Fruit fly (Drosophila melanogaster): ENCODE measurements around the gene cdi.

The cdi gene

DNA sequence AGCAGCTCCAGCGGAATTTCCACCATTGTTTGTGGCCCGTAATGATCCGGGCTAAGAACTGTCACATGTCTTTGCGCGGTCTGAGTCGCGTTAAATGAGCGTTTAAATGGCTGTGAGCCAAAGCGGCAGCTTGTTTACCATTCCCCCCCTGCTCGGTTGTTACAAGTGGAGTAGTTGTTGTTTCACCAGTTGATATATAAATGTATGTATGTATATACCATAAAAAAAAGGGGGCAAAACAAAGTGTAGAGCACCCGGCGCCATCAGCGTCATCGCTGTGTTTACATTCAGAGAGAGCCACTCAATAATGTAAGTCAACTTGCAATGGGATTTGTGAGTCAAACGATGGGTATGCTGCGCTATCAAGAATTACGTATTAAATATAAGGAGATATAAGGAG lies 37.2 kb downstream of the cdi start:
- TF ChIP-seq Snoo (tag; optimal IDR thresholded peaks at IDR 0.05) (no peak), CG8301 (tag; optimal IDR thresholded peaks at IDR 0.05) (no peak), Pif1A (GFP tag; optimal IDR thresholded peaks at IDR 0.05) (peak; percentile 34), fd96Ca (GFP tag; IDR thresholded peaks at IDR 0.05) (0 out of 3 replicates have a peak, but pooled peaks have one; percentile 24), CG8159 (tag; optimal IDR thresholded peaks at IDR 0.05) (no peak), EcR (GFP tag; optimal IDR thresholded peaks at IDR 0.05) (peak; percentile 32), gl (tag; optimal IDR thresholded peaks at IDR 0.05) (peak; percentile 27), CG4496 (GFP tag; IDR thresholded peaks at IDR 0.05) (peak; percentile 56; the same call in 1 of the 3 replicates), Pif1B (GFP tag; optimal IDR thresholded peaks at IDR 0.05) (peak; percentile 53), Ets98B (GFP tag; IDR thresholded peaks at IDR 0.05) (peak; percentile 32; the same call in 1 of the 2 replicates), CG9948 (tag; optimal IDR thresholded peaks at IDR 0.05) (no peak), CG32121 (GFP tag; IDR thresholded peaks at IDR 0.05) (no peak), CG10348 (GFP tag; IDR thresholded peaks at IDR 0.05) (no peak), CG14655 (GFP tag; optimal IDR thresholded peaks at IDR 0.05) (no peak), rn (GFP tag; IDR thresholded peaks at IDR 0.05) (no peak), CG13204 (GFP tag; optimal IDR thresholded peaks at IDR 0.05) (peak; percentile 42), CG15710 (tag; optimal IDR thresholded peaks at IDR 0.05) (no peak)

- peak; percentile 68 for TF ChIP-seq EcR (GFP tag; optimal IDR thresholded peaks at IDR 0.05)
- no peak for TF ChIP-seq fd96Ca (GFP tag; IDR thresholded peaks at IDR 0.05)
These were observed 39.2 kb downstream of the cdi start for dm6 chr3R:19054839-19055238.

DNA sequence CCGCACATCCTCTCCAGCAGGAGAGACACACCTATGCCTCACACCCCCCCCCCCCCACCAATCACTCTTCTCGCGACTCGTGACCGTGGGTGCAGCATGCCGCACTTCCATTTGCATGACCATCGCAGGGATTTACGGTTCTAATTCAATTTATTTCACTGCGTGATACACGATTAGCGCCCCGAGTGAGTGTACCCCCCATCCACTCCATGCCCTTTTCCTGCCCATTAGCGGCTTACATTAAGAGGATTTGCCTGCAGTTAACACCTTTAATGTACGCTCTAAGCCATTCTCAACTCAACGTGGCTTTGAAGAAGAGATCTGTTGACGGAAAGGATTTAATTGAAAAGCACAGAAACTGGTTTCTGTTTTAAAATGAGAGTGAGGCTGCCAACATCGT lies 41.6 kb downstream of the cdi start:
- TF ChIP-seq D1 (tag; optimal IDR thresholded peaks at IDR 0.05): no peak
- TF ChIP-seq CG15710 (tag; optimal IDR thresholded peaks at IDR 0.05): no peak
- no peak for TF ChIP-seq CG10348 (GFP tag; IDR thresholded peaks at IDR 0.05)
- TF ChIP-seq CG9948 (tag; optimal IDR thresholded peaks at IDR 0.05): no peak
- TF ChIP-seq Snoo (tag; optimal IDR thresholded peaks at IDR 0.05): no peak
- TF ChIP-seq CG13204 (GFP tag; optimal IDR thresholded peaks at IDR 0.05): no peak
- TF ChIP-seq Pif1A (GFP tag; optimal IDR thresholded peaks at IDR 0.05): no peak
- no peak for TF ChIP-seq CG8301 (tag; optimal IDR thresholded peaks at IDR 0.05)
- TF ChIP-seq rn (GFP tag; IDR thresholded peaks at IDR 0.05): no peak
- TF ChIP-seq CG32121 (GFP tag; IDR thresholded peaks at IDR 0.05): no peak
- TF ChIP-seq fd96Ca (GFP tag; IDR thresholded peaks at IDR 0.05): no peak
- no peak for TF ChIP-seq CG34367 (tag; optimal IDR thresholded peaks at IDR 0.05)
- TF ChIP-seq Ets98B (GFP tag; IDR thresholded peaks at IDR 0.05): no peak

dm6 chr3R:19051247-19051646 lies 42.8 kb downstream of the cdi start:
- no peak for TF ChIP-seq CG8301 (tag; optimal IDR thresholded peaks at IDR 0.05)
- no peak for TF ChIP-seq D1 (tag; optimal IDR thresholded peaks at IDR 0.05)
- no peak for TF ChIP-seq CG14655 (GFP tag; optimal IDR thresholded peaks at IDR 0.05)
- no peak for TF ChIP-seq gl (tag; optimal IDR thresholded peaks at IDR 0.05)
- TF ChIP-seq CG4496 (GFP tag; IDR thresholded peaks at IDR 0.05): no peak
- no peak for TF ChIP-seq CG10348 (GFP tag; IDR thresholded peaks at IDR 0.05)
- TF ChIP-seq CG12605 (GFP tag; IDR thresholded peaks at IDR 0.05): no peak
- no peak for TF ChIP-seq CG34367 (tag; optimal IDR thresholded peaks at IDR 0.05)
- TF ChIP-seq CG15710 (tag; optimal IDR thresholded peaks at IDR 0.05): no peak
- TF ChIP-seq Pif1B (GFP tag; optimal IDR thresholded peaks at IDR 0.05): no peak
- no peak for TF ChIP-seq rn (GFP tag; IDR thresholded peaks at IDR 0.05)
- no peak for TF ChIP-seq Snoo (tag; optimal IDR thresholded peaks at IDR 0.05)
- TF ChIP-seq CG32121 (GFP tag; IDR thresholded peaks at IDR 0.05): no peak
- no peak for TF ChIP-seq CG8159 (tag; optimal IDR thresholded peaks at IDR 0.05)
- TF ChIP-seq EcR (GFP tag; optimal IDR thresholded peaks at IDR 0.05): no peak
- TF ChIP-seq CG13204 (GFP tag; optimal IDR thresholded peaks at IDR 0.05): no peak
- no peak for TF ChIP-seq CG17806 (tag; optimal IDR thresholded peaks at IDR 0.05)
- TF ChIP-seq Ets98B (GFP tag; IDR thresholded peaks at IDR 0.05): no peak
- TF ChIP-seq CG9948 (tag; optimal IDR thresholded peaks at IDR 0.05): no peak
- TF ChIP-seq fd96Ca (GFP tag; IDR thresholded peaks at IDR 0.05): no peak

- TF ChIP-seq CG34367 (tag; optimal IDR thresholded peaks at IDR 0.05) (no peak), Snoo (tag; optimal IDR thresholded peaks at IDR 0.05) (no peak), gl (tag; optimal IDR thresholded peaks at IDR 0.05) (no peak), Ets98B (GFP tag; IDR thresholded peaks at IDR 0.05) (no peak), rn (GFP tag; IDR thresholded peaks at IDR 0.05) (no peak), CG17806 (tag; optimal IDR thresholded peaks at IDR 0.05) (no peak), Pif1A (GFP tag; optimal IDR thresholded peaks at IDR 0.05) (no peak), EcR (GFP tag; optimal IDR thresholded peaks at IDR 0.05) (no peak), CG4496 (GFP tag; IDR thresholded peaks at IDR 0.05) (no peak)
These were observed 49.4 kb downstream of the cdi start for dm6 chr3R:19044638-19045037.

DNA sequence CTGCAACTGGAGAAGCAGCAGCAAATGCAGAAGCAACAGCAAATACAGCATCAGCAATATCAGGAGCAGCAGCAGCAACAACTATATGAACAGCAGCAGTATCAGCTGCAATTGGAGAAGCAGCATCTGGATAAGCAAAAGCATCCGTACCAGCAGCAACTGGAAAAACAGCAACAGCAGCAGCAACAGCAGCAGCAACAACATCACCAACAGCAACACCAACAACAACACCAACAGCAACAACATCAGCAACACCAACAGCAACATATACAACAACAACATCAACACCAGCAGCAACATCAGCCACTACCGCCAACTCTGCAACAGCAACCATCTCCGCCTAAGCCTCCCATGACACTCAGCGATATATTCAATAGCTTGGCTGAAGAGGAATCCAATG lies 53.4 kb downstream of the cdi start:
- no peak for TF ChIP-seq CG32121 (GFP tag; IDR thresholded peaks at IDR 0.05)
- no peak for TF ChIP-seq CG9948 (tag; optimal IDR thresholded peaks at IDR 0.05)
- no peak for TF ChIP-seq Pif1B (GFP tag; optimal IDR thresholded peaks at IDR 0.05)
- no peak for TF ChIP-seq gl (tag; optimal IDR thresholded peaks at IDR 0.05)
- no peak for TF ChIP-seq Snoo (tag; optimal IDR thresholded peaks at IDR 0.05)
- no peak for TF ChIP-seq CG4496 (GFP tag; IDR thresholded peaks at IDR 0.05)
- no peak for TF ChIP-seq CG34367 (tag; optimal IDR thresholded peaks at IDR 0.05)
- no peak for TF ChIP-seq EcR (GFP tag; optimal IDR thresholded peaks at IDR 0.05)
- TF ChIP-seq CG8159 (tag; optimal IDR thresholded peaks at IDR 0.05): no peak
- TF ChIP-seq Ets98B (GFP tag; IDR thresholded peaks at IDR 0.05): no peak
- TF ChIP-seq fd96Ca (GFP tag; IDR thresholded peaks at IDR 0.05): no peak
- no peak for TF ChIP-seq Pif1A (GFP tag; optimal IDR thresholded peaks at IDR 0.05)
- no peak for TF ChIP-seq CG10348 (GFP tag; IDR thresholded peaks at IDR 0.05)
- TF ChIP-seq CG13204 (GFP tag; optimal IDR thresholded peaks at IDR 0.05): no peak
- no peak for TF ChIP-seq CG17806 (tag; optimal IDR thresholded peaks at IDR 0.05)
- no peak for TF ChIP-seq CG12605 (GFP tag; IDR thresholded peaks at IDR 0.05)

Data from whole organism, pupa.